Worm (Caenorhabditis elegans): Measurements from ENCODE around the gene srw-6.
A peak's percentile ranks its signal among the peaks of the same experiment; 100 is the strongest.

Gene srw-6

DNA sequence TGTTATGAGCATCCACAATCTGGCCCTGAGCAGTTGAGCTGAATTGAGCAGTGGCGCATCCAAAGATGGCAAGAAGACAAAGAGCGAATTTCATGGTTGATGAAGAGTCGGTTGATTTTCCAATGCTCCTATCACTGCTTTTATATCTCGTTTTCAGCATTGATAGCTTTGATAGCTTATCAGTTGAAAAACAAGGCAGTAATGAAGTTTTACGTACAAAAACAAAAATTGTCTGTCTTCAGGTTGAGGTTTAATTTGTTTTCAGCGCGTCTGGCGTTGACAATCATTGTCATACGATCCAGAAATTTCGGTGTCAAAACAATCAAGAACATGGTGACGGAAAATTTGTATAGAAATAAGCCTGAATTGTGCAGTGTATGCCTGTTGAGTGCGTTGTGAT, 3.1 kb downstream of the srw-6 start, which contains the start of gene scl-13:
Gene scl-13 (minus strand): TSS at position 101 of the 400 bp plus-strand sequence.
- TF ChIP-seq ceh-9 (tag; optimal IDR thresholded peaks at IDR 0.05) = no peak
- TF ChIP-seq snpc-4 (tag; optimal IDR thresholded peaks at IDR 0.05) = no peak
- TF ChIP-seq R02D3.7 (tag; optimal IDR thresholded peaks at IDR 0.05) = no peak
- no peak for TF ChIP-seq nfya-1 (tag; optimal IDR thresholded peaks at IDR 0.05; ENCODE audit: insufficient read depth)
- no peak for TF ChIP-seq elt-3 (tag; optimal IDR thresholded peaks at IDR 0.05)
- no peak for TF ChIP-seq fkh-10 (GFP tag; optimal IDR thresholded peaks at IDR 0.05)
- no peak for TF ChIP-seq lsy-12 (tag; optimal IDR thresholded peaks at IDR 0.05)
- TF ChIP-seq lin-15B (tag; optimal IDR thresholded peaks at IDR 0.05) = no peak
- TF ChIP-seq jun-1 (tag; optimal IDR thresholded peaks at IDR 0.05) = no peak
- no peak for TF ChIP-seq mdl-1 (tag; optimal IDR thresholded peaks at IDR 0.05)
- TF ChIP-seq ceh-16 (tag; optimal IDR thresholded peaks at IDR 0.05) = no peak
- no peak for TF ChIP-seq aly-2 (tag; optimal IDR thresholded peaks at IDR 0.05)
- TF ChIP-seq mml-1 (tag; optimal IDR thresholded peaks at IDR 0.05) = no peak
- TF ChIP-seq elt-1 (tag; optimal IDR thresholded peaks at IDR 0.05) = no peak
- TF ChIP-seq nhr-23 (tag; optimal IDR thresholded peaks at IDR 0.05) = no peak
- no peak for TF ChIP-seq elt-2 (tag; optimal IDR thresholded peaks at IDR 0.05)
- no peak for TF ChIP-seq nhr-43 (tag; optimal IDR thresholded peaks at IDR 0.05; ENCODE audit: poor library complexity, severe bottlenecking)

DNA sequence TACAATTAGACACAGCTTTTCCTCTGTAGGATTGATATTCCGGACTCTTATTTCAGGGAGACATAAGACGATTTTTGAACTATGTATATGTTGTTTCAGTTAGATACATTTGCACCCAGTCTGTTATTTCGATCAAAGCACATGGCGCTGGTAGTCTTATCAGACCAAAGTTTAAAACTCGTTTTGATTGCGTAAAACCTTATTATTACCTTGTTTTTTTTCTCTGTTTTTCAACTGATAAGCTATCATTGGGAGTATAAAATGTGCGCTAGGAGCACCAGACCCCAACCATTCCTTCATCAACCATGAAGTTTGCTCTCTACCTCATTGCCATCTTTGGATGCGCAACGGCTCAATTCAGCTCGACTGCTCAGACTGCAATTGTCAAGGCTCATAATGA, 3.9 kb downstream of the srw-6 start, which contains the start of gene scl-12:
Gene scl-12 (plus strand): TSS at position 301 of the 400 bp plus-strand sequence.
- TF ChIP-seq pqm-1 (tag; optimal IDR thresholded peaks at IDR 0.05) (peak; percentile 47), daf-12 (tag; optimal IDR thresholded peaks at IDR 0.05) (no peak)

DNA sequence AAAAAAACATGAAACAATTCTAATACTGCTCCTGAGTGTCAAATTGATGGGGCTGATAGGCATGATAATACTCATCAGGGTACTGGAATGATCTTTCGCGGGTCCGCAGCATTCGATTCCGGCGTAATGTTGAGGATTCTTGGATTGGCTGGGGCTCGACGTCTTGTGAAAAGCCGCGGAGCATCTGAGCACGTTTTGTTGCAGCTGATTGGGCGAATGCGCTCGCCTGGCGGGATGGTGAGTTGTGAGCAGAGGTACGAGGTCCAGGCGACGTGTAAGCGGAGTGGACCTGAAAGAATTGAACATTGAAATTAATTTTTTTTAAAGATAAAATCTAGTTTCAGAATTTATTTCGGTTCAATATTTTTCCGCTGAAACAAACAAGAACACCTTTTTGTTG, 5.6 kb downstream of the srw-6 start:
- TF ChIP-seq nhr-76 (tag; optimal IDR thresholded peaks at IDR 0.05) (no peak), nhr-67 (tag; optimal IDR thresholded peaks at IDR 0.05) (no peak), unc-39 (tag; optimal IDR thresholded peaks at IDR 0.05) (no peak), nhr-28 (tag; optimal IDR thresholded peaks at IDR 0.05) (no peak), ceh-82 (tag; optimal IDR thresholded peaks at IDR 0.05) (no peak), eor-1 (tag; optimal IDR thresholded peaks at IDR 0.05) (no peak), lin-15B (tag; optimal IDR thresholded peaks at IDR 0.05) (no peak)

DNA sequence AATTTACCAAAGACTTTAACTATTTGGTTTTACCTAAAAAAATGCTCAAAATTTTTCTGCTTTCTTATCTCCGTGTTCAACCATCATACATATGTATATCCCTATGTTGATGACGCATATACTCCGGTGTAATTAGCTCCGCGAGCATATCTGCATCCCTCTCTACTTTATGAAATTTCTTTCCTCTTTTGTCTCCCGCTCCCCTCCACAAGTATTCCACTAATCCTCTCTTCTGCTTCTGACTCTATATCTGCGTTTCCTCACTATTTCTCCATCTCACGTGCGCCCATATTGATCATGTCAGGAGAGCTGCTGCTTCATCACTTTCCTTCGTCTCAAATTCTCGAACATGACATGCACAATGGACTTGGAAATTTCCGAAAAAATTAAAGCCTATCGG, 6.5 kb downstream of the srw-6 start, which contains the start of gene H10D18.1:
Gene H10D18.1 (plus strand): TSS at position 277 of the 400 bp plus-strand sequence.
- TF ChIP-seq hmg-11 (tag; optimal IDR thresholded peaks at IDR 0.05) = no peak
- TF ChIP-seq nfya-1 (tag; optimal IDR thresholded peaks at IDR 0.05; ENCODE audit: insufficient read depth) = peak; percentile 33
- TF ChIP-seq lin-15B (tag; optimal IDR thresholded peaks at IDR 0.05) = no peak

DNA sequence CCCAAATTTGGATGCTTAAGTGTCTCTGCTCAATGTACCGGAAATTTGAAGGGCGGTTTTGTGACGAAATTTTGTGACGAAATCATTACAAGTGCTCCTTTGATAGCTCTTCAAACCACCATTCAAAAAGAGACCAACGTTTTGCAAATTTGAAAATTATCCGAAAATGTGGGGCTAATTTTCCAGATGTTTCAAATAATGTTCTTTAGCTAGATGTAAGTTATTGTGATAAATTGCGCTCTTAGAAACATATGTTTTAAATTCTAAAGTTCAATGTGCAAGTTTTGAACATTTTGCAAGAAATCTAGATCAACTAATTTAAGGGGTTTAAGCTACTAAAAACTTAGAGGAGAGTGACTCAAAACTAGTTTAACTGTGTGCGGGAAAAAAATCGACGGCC, 12.4 kb downstream of the srw-6 start:
- TF ChIP-seq zag-1 (tag; optimal IDR thresholded peaks at IDR 0.05) (no peak), elt-1 (tag; optimal IDR thresholded peaks at IDR 0.05) (no peak), hmg-11 (tag; optimal IDR thresholded peaks at IDR 0.05) (no peak), nhr-25 (tag; optimal IDR thresholded peaks at IDR 0.05) (no peak), elt-3 (tag; optimal IDR thresholded peaks at IDR 0.05) (no peak), nhr-77 (tag; optimal IDR thresholded peaks at IDR 0.05) (no peak), pqm-1 (tag; optimal IDR thresholded peaks at IDR 0.05) (no peak), jun-1 (tag; optimal IDR thresholded peaks at IDR 0.05) (no peak), nhr-67 (tag; optimal IDR thresholded peaks at IDR 0.05) (no peak), ZK546.5 (tag; optimal IDR thresholded peaks at IDR 0.05) (no peak), lin-15B (tag; optimal IDR thresholded peaks at IDR 0.05) (no peak), unc-62 (GFP tag; optimal IDR thresholded peaks at IDR 0.05) (no peak), fos-1 (tag; optimal IDR thresholded peaks at IDR 0.05) (no peak), unc-39 (tag; optimal IDR thresholded peaks at IDR 0.05) (no peak), ztf-4 (tag; optimal IDR thresholded peaks at IDR 0.05) (no peak), egl-5 (tag; optimal IDR thresholded peaks at IDR 0.05) (no peak), snpc-4 (tag; optimal IDR thresholded peaks at IDR 0.05) (no peak), nhr-76 (tag; optimal IDR thresholded peaks at IDR 0.05) (no peak), ama-1 (optimal IDR thresholded peaks at IDR 0.05) (no peak)
